Fruit fly (Drosophila melanogaster) whole organism, embryonic: Measurements from ENCODE around the gene syd.
A peak's percentile ranks its signal among the peaks of the same experiment; 100 is the strongest.

Experiments used
- CG10543 ChIP-seq: fragments of 200-800 bp; sonication (Bioruptor generic); optimal IDR thresholded peaks from 3 replicates; lab custom pipeline; 2017; ENCODE audit warnings: missing biosample characterization, mild to moderate bottlenecking, missing genetic modification characterization, moderate library complexity
- CG11093 ChIP-seq: fragments of 200-800 bp; sonication (Bioruptor generic); IDR thresholded peaks from 3 replicates; pipeline ENCODE4 v1.3.6; 2022; ENCODE audit warnings: missing biosample characterization, missing genetic modification characterization
- CG11695 ChIP-seq: fragments of 200-800 bp; sonication (Bioruptor generic); IDR thresholded peaks from 3 replicates; pipeline ENCODE4 v1.3.6; 2022; ENCODE audit warnings: missing biosample characterization, missing genetic modification characterization
- CG12299 ChIP-seq: fragments of 200-800 bp; sonication (Bioruptor generic); optimal IDR thresholded peaks from 2 replicates; lab custom pipeline; 2018; ENCODE audit warnings: missing biosample characterization, mild to moderate bottlenecking, missing genetic modification characterization
- CG12769 ChIP-seq: fragments of 200-800 bp; sonication (Bioruptor generic); optimal IDR thresholded peaks from 2 replicates; lab custom pipeline; 2019; ENCODE audit warnings: missing biosample characterization, mild to moderate bottlenecking, missing genetic modification characterization, moderate library complexity
- CG2120 ChIP-seq: fragments of 200-800 bp; sonication (Bioruptor generic); optimal IDR thresholded peaks from 3 replicates; lab custom pipeline; 2016; ENCODE audit warnings: missing biosample characterization, missing genetic modification characterization
- CG2678 ChIP-seq: fragments of 200-800 bp; sonication (Bioruptor generic); optimal IDR thresholded peaks from 3 replicates; lab custom pipeline; 2019; ENCODE audit warnings: missing biosample characterization, mild to moderate bottlenecking, missing genetic modification characterization, moderate library complexity
- CG31441 ChIP-seq: fragments of 200-800 bp; sonication (Bioruptor generic); IDR thresholded peaks from 2 replicates; pipeline ENCODE4 v1.3.6; 2022; ENCODE audit warnings: missing biosample characterization, missing genetic modification characterization
- CG34376 ChIP-seq: fragments of 200-800 bp; sonication (Bioruptor generic); optimal IDR thresholded peaks from 2 replicates; lab custom pipeline; 2018; ENCODE audit warnings: missing biosample characterization, mild to moderate bottlenecking, missing genetic modification characterization
- CG4360 ChIP-seq: fragments of 200-800 bp; sonication (Bioruptor generic); IDR thresholded peaks from 2 replicates; pipeline ENCODE4 v1.3.6; 2022; ENCODE audit warnings: missing biosample characterization, missing genetic modification characterization
- CG4707 ChIP-seq: fragments of 200-800 bp; sonication (Bioruptor generic); optimal IDR thresholded peaks from 2 replicates; lab custom pipeline; 2018; ENCODE audit warnings: missing biosample characterization, mild to moderate bottlenecking, missing genetic modification characterization, moderate library complexity
- CG6254 ChIP-seq: fragments of 200-800 bp; sonication (Bioruptor generic); optimal IDR thresholded peaks from 3 replicates; lab custom pipeline; 2017; ENCODE audit warnings: mild to moderate bottlenecking, missing biosample characterization, missing genetic modification reagents, missing genetic modification characterization
- CG6791 ChIP-seq: fragments of 200-800 bp; sonication (Bioruptor generic); IDR thresholded peaks from 3 replicates; pipeline ENCODE4 v1.3.6; 2022; ENCODE audit warnings: missing biosample characterization, missing genetic modification characterization; ENCODE audit not compliant: partially characterized antibody
- CG7745 ChIP-seq: fragments of 200-800 bp; sonication (Bioruptor generic); optimal IDR thresholded peaks from 2 replicates; lab custom pipeline; 2018; ENCODE audit warnings: missing biosample characterization, mild to moderate bottlenecking, missing genetic modification characterization, moderate library complexity
- CG7839 ChIP-seq: fragments of 200-800 bp; sonication (Bioruptor generic); optimal IDR thresholded peaks from 3 replicates; lab custom pipeline; 2018; ENCODE audit warnings: missing biosample characterization, mild to moderate bottlenecking, missing genetic modification characterization, moderate library complexity
- CG8290 ChIP-seq, 3 experiments: fragments of 200-800 bp; sonication (Bioruptor generic); optimal IDR thresholded peaks; 2 replicates each; lab custom pipeline; 2016 to 2019; ENCODE audit warnings: missing biosample characterization in 3 of 3, missing genetic modification characterization in 3 of 3, mild to moderate bottlenecking in 2 of 3, moderate library complexity in 1 of 3
- CG9817 ChIP-seq: fragments of 200-800 bp; sonication (Bioruptor generic); optimal IDR thresholded peaks from 2 replicates; lab custom pipeline; 2018; ENCODE audit warnings: missing biosample characterization, mild to moderate bottlenecking, missing genetic modification characterization, moderate library complexity
- Dfd ChIP-seq, 2 experiments: fragments of >200 bp; optimal IDR thresholded peaks; 2 replicates each; lab custom pipeline; 2017; ENCODE audit warnings: missing biosample characterization in 2 of 2, missing genetic modification characterization in 2 of 2
- HHEX ChIP-seq: fragments of 200-800 bp; sonication (Bioruptor generic); optimal IDR thresholded peaks from 3 replicates; lab custom pipeline; 2017; ENCODE audit warnings: missing biosample characterization, mild to moderate bottlenecking, missing genetic modification characterization, missing genetic modification reagents
- Hand ChIP-seq: fragments of 200-800 bp; sonication (Bioruptor generic); optimal IDR thresholded peaks from 2 replicates; lab custom pipeline; 2017; ENCODE audit warnings: mild to moderate bottlenecking, missing biosample characterization, missing genetic modification reagents, missing genetic modification characterization
- HmgZ ChIP-seq: fragments of 200-800 bp; sonication (Bioruptor generic); optimal IDR thresholded peaks from 2 replicates; lab custom pipeline; 2018; ENCODE audit warnings: missing biosample characterization, mild to moderate bottlenecking, missing genetic modification characterization
- Hr78 ChIP-seq, 2 experiments: fragments of 200-800 bp in 1 of 2; fragments of >200 bp in 1 of 2; sonication (Bioruptor generic) in 1 of 2; optimal IDR thresholded peaks; 2 replicates each; lab custom pipeline; 2017 to 2019; ENCODE audit warnings: missing biosample characterization in 2 of 2, missing genetic modification characterization in 2 of 2, mild to moderate bottlenecking in 1 of 2, moderate library complexity in 1 of 2
- Nf-YC ChIP-seq: fragments of 200-800 bp; optimal IDR thresholded peaks from 3 replicates; lab custom pipeline; 2019; ENCODE audit warnings: missing biosample characterization, mild to moderate bottlenecking, missing genetic modification characterization, moderate library complexity
- Pdp1 ChIP-seq, 2 experiments: fragments of 200-800 bp; sonication (Bioruptor generic); optimal IDR thresholded peaks; 3 replicates each; lab custom pipeline; 2016; ENCODE audit warnings: missing biosample characterization in 2 of 2, missing genetic modification characterization in 2 of 2, mild to moderate bottlenecking in 1 of 2, moderate library complexity in 1 of 2
- Stat92E ChIP-seq, 3 experiments: fragments of >200 bp in 2 of 3; fragments of 200-800 bp in 1 of 3; sonication (Bioruptor generic) in 1 of 3; optimal IDR thresholded peaks; 2 replicates each; lab custom pipeline; 2017 to 2019; ENCODE audit warnings: missing biosample characterization in 3 of 3, missing genetic modification characterization in 3 of 3, mild to moderate bottlenecking in 1 of 3, moderate library complexity in 1 of 3
- Taf1 ChIP-seq: fragments of 200-800 bp; sonication (Bioruptor generic); IDR thresholded peaks from 2 replicates; pipeline ENCODE4 v1.3.6; 2022; ENCODE audit warnings: missing biosample characterization, missing genetic modification characterization
- Trl ChIP-seq, 3 experiments: fragments of >200 bp in 2 of 3; fragments of 200-800 bp in 1 of 3; sonication (Bioruptor generic) in 1 of 3; optimal IDR thresholded peaks; 2 replicates in 1 of 3; 3 replicates in 2 of 3; lab custom pipeline; 2016 to 2017; ENCODE audit warnings: missing biosample characterization in 1 of 3, missing genetic modification characterization in 1 of 3
- ato ChIP-seq: fragments of 200-800 bp; sonication (Bioruptor generic); IDR thresholded peaks from 2 replicates; pipeline ENCODE4 v1.3.6; 2022; ENCODE audit warnings: missing biosample characterization, missing genetic modification characterization; ENCODE audit not compliant: partially characterized antibody
- btn ChIP-seq: fragments of 200-800 bp; sonication (Bioruptor generic); optimal IDR thresholded peaks from 2 replicates; lab custom pipeline; 2016; ENCODE audit warnings: missing biosample characterization, missing genetic modification characterization
- cg ChIP-seq: fragments of 200-800 bp; sonication (Bioruptor generic); optimal IDR thresholded peaks from 3 replicates; lab custom pipeline; 2019; ENCODE audit warnings: missing biosample characterization, mild to moderate bottlenecking, missing genetic modification characterization, moderate library complexity
- chinmo ChIP-seq: fragments of 200-800 bp; sonication (Bioruptor generic); IDR thresholded peaks from 4 replicates; pipeline ENCODE4 v1.3.6; 2022; ENCODE audit warnings: missing biosample characterization, missing genetic modification characterization; ENCODE audit not compliant: partially characterized antibody
- croc ChIP-seq: fragments of 200-800 bp; sonication (Bioruptor generic); conservative IDR thresholded peaks from 3 replicates; pipeline ENCODE4 v1.3.6; 2022; ENCODE audit warnings: missing biosample characterization, missing genetic modification characterization
- crol ChIP-seq: fragments of 200-800 bp; sonication (Bioruptor generic); IDR thresholded peaks from 2 replicates; pipeline ENCODE4 v1.3.6; 2022; ENCODE audit warnings: missing biosample characterization, missing genetic modification characterization
- dmrt11E ChIP-seq: fragments of 200-800 bp; sonication (Bioruptor generic); optimal IDR thresholded peaks from 3 replicates; lab custom pipeline; 2018; ENCODE audit warnings: missing biosample characterization, mild to moderate bottlenecking, missing genetic modification characterization, moderate library complexity
- gsb-n ChIP-seq: fragments of 200-800 bp; sonication (Bioruptor generic); optimal IDR thresholded peaks from 3 replicates; lab custom pipeline; 2018; ENCODE audit warnings: missing biosample characterization, mild to moderate bottlenecking, missing genetic modification characterization
- ham ChIP-seq: fragments of 200-800 bp; sonication (Bioruptor generic); IDR thresholded peaks from 2 replicates; pipeline ENCODE4 v1.3.6; 2022; ENCODE audit warnings: missing biosample characterization, missing genetic modification characterization
- mirr ChIP-seq: fragments of 200-800 bp; sonication (Bioruptor generic); optimal IDR thresholded peaks from 3 replicates; lab custom pipeline; 2018; ENCODE audit warnings: missing biosample characterization, mild to moderate bottlenecking, missing genetic modification characterization
- otp ChIP-seq: fragments of 200-800 bp; sonication (Bioruptor generic); IDR thresholded peaks from 3 replicates; pipeline ENCODE4, ENCODE4 v1.3.6; 2022; ENCODE audit warnings: missing biosample characterization, missing genetic modification characterization
- pros ChIP-seq: fragments of 200-800 bp; sonication (Bioruptor generic); optimal IDR thresholded peaks from 3 replicates; lab custom pipeline; 2019; ENCODE audit warnings: missing biosample characterization, mild to moderate bottlenecking, missing genetic modification characterization, moderate library complexity
- sc ChIP-seq, 3 experiments: fragments of >200 bp in 2 of 3; fragments of 200-800 bp in 1 of 3; sonication (Bioruptor generic) in 1 of 3; optimal IDR thresholded peaks; 2 replicates in 2 of 3; 3 replicates in 1 of 3; lab custom pipeline; 2017; ENCODE audit warnings: mild to moderate bottlenecking in 1 of 3, missing biosample characterization in 1 of 3, missing genetic modification characterization in 1 of 3, missing genetic modification reagents in 1 of 3
- sd ChIP-seq: fragments of 200-800 bp; sonication (Bioruptor generic); optimal IDR thresholded peaks from 3 replicates; lab custom pipeline; 2018; ENCODE audit warnings: missing biosample characterization, mild to moderate bottlenecking, missing genetic modification characterization, moderate library complexity
- sens-2 ChIP-seq: fragments of 200-800 bp; sonication (Bioruptor generic); IDR thresholded peaks from 2 replicates; pipeline ENCODE4 v1.3.6; 2022; ENCODE audit warnings: missing biosample characterization, missing genetic modification characterization
- sug ChIP-seq: fragments of 200-800 bp; optimal IDR thresholded peaks from 2 replicates; lab custom pipeline; 2019; ENCODE audit warnings: missing biosample characterization, mild to moderate bottlenecking, missing genetic modification characterization, moderate library complexity
- ttk ChIP-seq: fragments of 200-800 bp; sonication (Bioruptor generic); IDR thresholded peaks from 2 replicates; pipeline ENCODE4 v2.1.2; 2022; ENCODE audit warnings: missing biosample characterization, missing genetic modification characterization
- unc-4 ChIP-seq: fragments of 200-800 bp; sonication (Bioruptor generic); IDR thresholded peaks from 2 replicates; pipeline ENCODE4 v1.3.6; 2022; ENCODE audit warnings: missing biosample characterization, missing genetic modification characterization; ENCODE audit not compliant: partially characterized antibody
- zfh1 ChIP-seq: fragments of 200-800 bp; sonication (Bioruptor generic); IDR thresholded peaks from 3 replicates; pipeline ENCODE4 v1.3.6; 2022; ENCODE audit warnings: missing biosample characterization, missing genetic modification characterization

syd gene

DNA sequence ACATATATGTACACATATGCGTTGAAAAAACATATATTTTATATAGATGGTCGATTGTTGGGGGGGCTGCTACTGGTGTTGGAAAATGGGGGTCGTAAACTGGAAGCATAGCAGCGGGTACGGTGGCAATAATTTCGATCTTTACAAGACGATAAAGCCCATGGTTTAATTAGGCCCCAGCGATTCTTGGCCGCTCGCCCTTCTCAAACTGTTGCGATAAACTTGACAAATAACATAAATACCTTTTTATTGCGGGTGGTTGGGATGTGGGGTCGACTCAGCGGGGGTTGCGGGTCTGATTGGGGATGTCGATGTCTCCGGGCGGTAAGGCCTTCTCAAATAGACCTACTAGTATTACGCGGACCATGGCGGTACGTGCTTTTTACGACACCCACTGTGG is 2.7 kb upstream of the syd start (continued):
- TF ChIP-seq CG6791 (GFP tag; lab: Robert Waterston, UW) (peak; percentile 49; the same call in 2 of the 3 replicates), CG7839 (tag; lab: Kevin White, UChicago) (peak; percentile 5), CG7745 (tag; lab: Kevin White, UChicago) (peak; percentile 30), CG12299 (tag; lab: Kevin White, UChicago) (no peak), CG10543 (peak; percentile 25), CG4360 (GFP tag; lab: Robert Waterston, UW) (no peak), mirr (GFP tag; lab: Kevin White, UChicago) (peak; percentile 61), dmrt11E (tag; lab: Kevin White, UChicago) (no peak), Nf-YC (tag; lab: Kevin White, UChicago) (peak; percentile 27), CG4707 (GFP tag; lab: Kevin White, UChicago) (no peak), CG2678 (tag; lab: Kevin White, UChicago) (peak; percentile 36), chinmo (GFP tag; lab: Robert Waterston, UW) (0 out of 4 replicates have a peak, but pooled peaks have one; percentile 26), CG34376 (peak; percentile 72), CG31441 (GFP tag; lab: Robert Waterston, UW) (peak; percentile 30; the same call in 1 of the 2 replicates), CG8290 (GFP tag; optimal IDR thresholded peaks at IDR 0.05; lab: Kevin White, UChicago) (no peak), CG8290 (tag; optimal IDR thresholded peaks at IDR 0.05; lab: Kevin White, UChicago) (peak in 1 of 2 experiments; percentile 24), zfh1 (no peak), sens-2 (GFP tag; lab: Robert Waterston, UW) (0 out of 2 replicates have a peak, but pooled peaks have one; percentile 38), otp (GFP tag; lab: Robert Waterston, UW) (0 out of 3 replicates have a peak, but pooled peaks have one; percentile 16), sd (tag; lab: Kevin White, UChicago) (peak; percentile 67), Stat92E (GFP tag; optimal IDR thresholded peaks at IDR 0.05; lab: Kevin White, UChicago) (no peak), HHEX (peak; percentile 15), Hr78 (GFP tag; optimal IDR thresholded peaks at IDR 0.05; lab: Kevin White, UChicago) (peak in 1 of 2 experiments; percentile 24), ham (GFP tag; lab: Robert Waterston, UW) (no peak), HmgZ (tag; lab: Kevin White, UChicago) (peak; percentile 4), CG12769 (tag; lab: Kevin White, UChicago) (peak; percentile 0), CG6254 (peak; percentile 21), sug (tag; lab: Kevin White, UChicago) (peak; percentile 81)
- TF ChIP-seq, all 482 proteins: peak for 36

DNA sequence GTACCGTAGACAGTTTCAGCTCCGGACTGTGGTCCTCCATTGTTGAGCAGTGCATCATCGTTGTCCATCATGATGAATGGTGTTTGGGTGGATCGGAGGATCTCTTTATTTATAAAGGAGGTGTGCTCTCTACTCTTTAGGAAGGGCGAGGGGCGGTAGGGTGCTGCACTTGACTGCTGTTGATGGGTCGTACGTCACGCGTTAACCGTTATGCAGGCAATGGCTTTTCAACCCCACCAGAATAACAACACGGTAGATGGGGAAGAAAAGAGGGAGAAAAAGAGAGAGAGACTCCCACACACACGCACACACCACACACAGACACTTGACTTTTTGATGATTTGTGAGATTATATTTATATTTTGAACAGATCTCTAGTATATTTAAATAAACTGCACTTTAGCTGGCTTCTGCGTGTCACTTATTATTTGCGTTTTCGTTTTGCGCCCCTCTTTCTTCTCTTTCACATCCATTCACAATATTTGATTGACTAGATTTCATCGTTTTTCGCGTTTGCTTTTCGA is 449 bp downstream of the syd start:
- TF ChIP-seq gsb-n (tag; lab: Kevin White, UChicago) (no peak), CG2120 (GFP tag; lab: Kevin White, UChicago) (no peak), ato (GFP tag; lab: Robert Waterston, UW) (no peak), CG11093 (no peak), cg (GFP tag; lab: Kevin White, UChicago) (peak; percentile 65), ttk (GFP tag; lab: Robert Waterston, UW) (0 out of 2 replicates have a peak, but pooled peaks have one; percentile 9), Taf1 (no peak), CG11695 (GFP tag; lab: Robert Waterston, UW) (no peak), CG7745 (tag; lab: Kevin White, UChicago) (no peak), crol (GFP tag; lab: Robert Waterston, UW) (peak; percentile 41), Trl (optimal IDR thresholded peaks at IDR 0.05; lab: Kevin White, UChicago) (peak; percentile 19 to 39), Trl (GFP tag; optimal IDR thresholded peaks at IDR 0.05; lab: Kevin White, UChicago) (no peak), unc-4 (GFP tag; lab: Robert Waterston, UW) (0 out of 2 replicates have a peak, but pooled peaks have one; percentile 3), Hand (GFP tag; lab: Kevin White, UChicago) (no peak), btn (GFP tag; lab: Kevin White, UChicago) (no peak), sc (optimal IDR thresholded peaks at IDR 0.05; lab: Kevin White, UChicago) (no peak), sc (GFP tag; optimal IDR thresholded peaks at IDR 0.05; lab: Kevin White, UChicago) (no peak), Dfd (GFP tag; optimal IDR thresholded peaks at IDR 0.05; lab: Kevin White, UChicago) (no peak), Pdp1 (GFP tag; optimal IDR thresholded peaks at IDR 0.05; lab: Kevin White, UChicago) (peak in 1 of 2 experiments; percentile 49), croc (GFP tag; lab: Robert Waterston, UW) (no peak), CG9817 (tag; lab: Kevin White, UChicago) (no peak), pros (GFP tag; lab: Kevin White, UChicago) (no peak)
